Fruit fly (Drosophila melanogaster): Measurements from ENCODE around the gene Pka-C1.

DNA sequence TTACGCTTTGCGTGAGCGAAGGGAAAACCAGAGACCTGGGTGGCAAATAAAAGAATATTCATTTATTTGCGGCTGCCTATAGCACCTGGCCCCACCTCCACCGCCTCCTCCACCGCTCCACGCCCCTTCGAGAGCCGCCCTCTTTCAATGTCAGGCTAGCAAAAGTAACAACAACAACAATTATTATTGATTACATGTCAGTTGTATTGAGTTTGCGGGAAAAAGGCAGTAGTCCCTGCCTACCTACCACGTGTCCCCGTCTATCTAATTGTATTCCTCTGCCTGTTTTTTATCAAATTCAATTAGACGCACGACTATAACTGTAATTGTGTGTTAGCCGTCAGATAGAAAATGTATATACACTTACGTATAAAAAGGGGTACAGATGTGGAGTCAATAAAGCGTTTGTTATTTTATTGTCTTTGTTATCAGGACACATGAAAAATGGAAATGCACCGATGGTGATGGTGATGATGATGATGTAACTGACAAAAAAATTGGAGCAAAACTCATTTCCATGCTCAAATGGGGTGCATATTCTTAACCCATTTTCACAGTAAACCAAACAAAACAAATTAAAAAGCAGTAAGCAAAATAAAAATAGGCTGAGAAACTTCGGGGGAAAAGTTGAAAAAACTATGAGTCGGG, 8.4 kb downstream of the Pka-C1 start:
- TF ChIP-seq Myc (optimal IDR thresholded peaks at IDR 0.05), result no peak
- TF ChIP-seq Sin3A (optimal IDR thresholded peaks at IDR 0.05), result no peak
- TF ChIP-seq h (optimal IDR thresholded peaks at IDR 0.05), result no peak
